Fruit fly (Drosophila melanogaster): ENCODE measurements around the gene CG14374.

The CG14374 gene

dm6 chr3R:13400902-13401721, 4.2 kb upstream of the CG14374 start (continued):
- TF ChIP-seq CG14860 (GFP tag; IDR thresholded peaks at IDR 0.05; ENCODE audit: partially characterized antibody) (no peak), HLH54F (GFP tag; optimal IDR thresholded peaks at IDR 0.05) (peak; percentile 86), bsh (GFP tag; optimal IDR thresholded peaks at IDR 0.05) (peak; percentile 90 to 91), Ets65A (GFP tag) (peak; percentile 96), CG1832 (GFP tag; optimal IDR thresholded peaks at IDR 0.05) (no peak), aop (GFP tag; IDR thresholded peaks at IDR 0.05) (no peak), zf30C (GFP tag; optimal IDR thresholded peaks at IDR 0.05) (peak; percentile 90), pfk (GFP tag; optimal IDR thresholded peaks at IDR 0.05) (no peak), CG13624 (GFP tag; optimal IDR thresholded peaks at IDR 0.05) (peak; percentile 88), CG6689 (GFP tag; IDR thresholded peaks at IDR 0.05) (peak; percentile 90), nom (GFP tag; optimal IDR thresholded peaks at IDR 0.05) (peak; percentile 91), ato (GFP tag; IDR thresholded peaks at IDR 0.05; ENCODE audit: partially characterized antibody) (no peak), org-1 (GFP tag; optimal IDR thresholded peaks at IDR 0.05) (peak; percentile 88), CG14050 (GFP tag; IDR thresholded peaks at IDR 0.05) (peak; percentile 75), CG12219 (GFP tag; optimal IDR thresholded peaks at IDR 0.05) (peak; percentile 88), pb (GFP tag; optimal IDR thresholded peaks at IDR 0.05) (peak; percentile 74), CG17912 (GFP tag; optimal IDR thresholded peaks at IDR 0.05) (peak; percentile 9), CG4360 (GFP tag; IDR thresholded peaks at IDR 0.05) (0 out of 2 replicates have a peak, but pooled peaks have one; percentile 42), bigmax (GFP tag; optimal IDR thresholded peaks at IDR 0.05) (no peak), CG16863 (GFP tag; optimal IDR thresholded peaks at IDR 0.05) (peak; percentile 90), Usf (GFP tag; optimal IDR thresholded peaks at IDR 0.05) (peak; percentile 78), CG10147 (GFP tag; optimal IDR thresholded peaks at IDR 0.05) (peak; percentile 80), CG5953 (GFP tag; IDR thresholded peaks at IDR 0.05) (peak; percentile 70), CG11696 (GFP tag; IDR thresholded peaks at IDR 0.05) (peak; percentile 62; the same call in 1 of the 2 replicates), sr (GFP tag; IDR thresholded peaks at IDR 0.05) (no peak), repo (GFP tag; optimal IDR thresholded peaks at IDR 0.05) (peak; percentile 69), slou (GFP tag; optimal IDR thresholded peaks at IDR 0.05) (peak; percentile 77), CG16779 (GFP tag; IDR thresholded peaks at IDR 0.05) (peak; percentile 63; the same call in 1 of the 2 replicates), CG14710 (tag; optimal IDR thresholded peaks at IDR 0.05) (peak; percentile 92), chif (GFP tag; optimal IDR thresholded peaks at IDR 0.05) (peak; percentile 69 to 90), CG7556 (GFP tag; optimal IDR thresholded peaks at IDR 0.05) (peak; percentile 94), sc (optimal IDR thresholded peaks at IDR 0.05) (no peak), sc (GFP tag; optimal IDR thresholded peaks at IDR 0.05) (peak; percentile 90), Abd-B (GFP tag; optimal IDR thresholded peaks at IDR 0.05) (peak; percentile 92), CG2889 (GFP tag; IDR thresholded peaks at IDR 0.05) (peak; percentile 40; the same call in 1 of the 3 replicates), Lim3 (GFP tag; IDR thresholded peaks at IDR 0.05) (0 out of 2 replicates have a peak, but pooled peaks have one; percentile 24), pum (GFP tag; optimal IDR thresholded peaks at IDR 0.05) (peak; percentile 89), Meics (GFP tag; optimal IDR thresholded peaks at IDR 0.05) (peak; percentile 88), Lhr (GFP tag; optimal IDR thresholded peaks at IDR 0.05) (peak; percentile 78), CG1603 (tag; optimal IDR thresholded peaks at IDR 0.05) (peak; percentile 80), vfl (GFP tag; optimal IDR thresholded peaks at IDR 0.05) (peak; percentile 80), CG5245 (GFP tag; optimal IDR thresholded peaks at IDR 0.05) (peak; percentile 61), al (GFP tag; IDR thresholded peaks at IDR 0.05) (peak; percentile 83), knrl (GFP tag; IDR thresholded peaks at IDR 0.05; ENCODE audit: partially characterized antibody) (no peak), CoRest (tag; optimal IDR thresholded peaks at IDR 0.05) (peak; percentile 96), CG10979 (tag; optimal IDR thresholded peaks at IDR 0.05) (peak; percentile 93), Jarid2 (GFP tag; optimal IDR thresholded peaks at IDR 0.05) (peak; percentile 43), pho (GFP tag; optimal IDR thresholded peaks at IDR 0.05) (peak; percentile 85), Doc2 (GFP tag; IDR thresholded peaks at IDR 0.05) (no peak)

Data from whole organism, embryonic.